Worm (Caenorhabditis elegans): Measurements from ENCODE around the gene R07E5.19.

ce11 chrIII:4379717-4380116 lies 38.1 kb downstream of the R07E5.19 start, which contains the start of gene B0284.3:
- no peak for TF ChIP-seq daf-12 (tag; optimal IDR thresholded peaks at IDR 0.05)
- no peak for TF ChIP-seq ces-1 (GFP tag; optimal IDR thresholded peaks at IDR 0.05)
- TF ChIP-seq snpc-4 (tag; optimal IDR thresholded peaks at IDR 0.05): no peak
- TF ChIP-seq lin-15B (tag; optimal IDR thresholded peaks at IDR 0.05): no peak
- TF ChIP-seq gei-8 (GFP tag; optimal IDR thresholded peaks at IDR 0.05): no peak
- TF ChIP-seq ztf-7 (tag; optimal IDR thresholded peaks at IDR 0.05): no peak
- TF ChIP-seq ztf-11 (tag; optimal IDR thresholded peaks at IDR 0.05): no peak
- TF ChIP-seq egl-27 (tag; optimal IDR thresholded peaks at IDR 0.05): no peak
- TF ChIP-seq skn-1 (tag; optimal IDR thresholded peaks at IDR 0.05): no peak
- TF ChIP-seq lin-38 (GFP tag; IDR thresholded peaks at IDR 0.05): no peak
- TF ChIP-seq lin-39 (tag; optimal IDR thresholded peaks at IDR 0.05): no peak
- TF ChIP-seq ceh-62 (tag; optimal IDR thresholded peaks at IDR 0.05): no peak
- TF ChIP-seq snpc-1.2 (GFP tag; IDR thresholded peaks at IDR 0.05): no peak

All from whole organism, L4 larva.